Worm (Caenorhabditis elegans) whole organism, late embryonic: ENCODE measurements around the gene ZC487.1.

Source experiments
- F13H6.1 ChIP-seq: sonication (generic microtip); optimal IDR thresholded peaks from 2 replicates; lab custom pipeline; 2016; ENCODE audit warnings: missing genetic modification characterization, missing compliant biosample characterization
- K02D7.2 ChIP-seq: sonication (generic microtip); optimal IDR thresholded peaks from 2 replicates; lab custom pipeline; 2017; ENCODE audit warnings: mild to moderate bottlenecking, missing genetic modification characterization, missing compliant biosample characterization
- ama-1 ChIP-seq: fragments of 150-350 bp; optimal IDR thresholded peaks from 2 replicates; lab custom pipeline; 2014
- ceh-22 ChIP-seq: sonication (generic microtip); optimal IDR thresholded peaks from 2 replicates; lab custom pipeline; 2017; ENCODE audit warnings: missing biosample characterization, missing genetic modification characterization
- ceh-45 ChIP-seq: fragments of 200-800 bp; sonication (Bioruptor generic); IDR thresholded peaks from 2 replicates; pipeline ENCODE4 v1.3.6; 2022; ENCODE audit warnings: missing genetic modification reagents, missing genetic modification characterization, missing compliant biosample characterization
- dmd-4 ChIP-seq: sonication (generic microtip); optimal IDR thresholded peaks from 2 replicates; lab custom pipeline; 2016; ENCODE audit warnings: borderline replicate concordance, missing genetic modification characterization, missing compliant biosample characterization
- fkh-10 ChIP-seq: fragments of 150-350 bp; optimal IDR thresholded peaks from 2 replicates; lab custom pipeline; 2014; ENCODE audit warnings: missing biosample characterization, missing genetic modification reagents, missing genetic modification characterization
- hlh-6 ChIP-seq: sonication (generic microtip); optimal IDR thresholded peaks from 2 replicates; lab custom pipeline; 2016; ENCODE audit warnings: missing genotype, missing genetic modification characterization, missing compliant biosample characterization
- nfya-1 ChIP-seq: sonication (generic microtip); optimal IDR thresholded peaks from 2 replicates; lab custom pipeline; 2017; ENCODE audit warnings: missing genetic modification characterization, mild to moderate bottlenecking, missing compliant biosample characterization, antibody characterized with exemption, moderate library complexity
- nhr-11 ChIP-seq: fragments of 150-350 bp; optimal IDR thresholded peaks from 2 replicates; lab custom pipeline; 2014; ENCODE audit warnings: missing biosample characterization, missing genetic modification characterization
- pat-9 ChIP-seq: fragments of 200-800 bp; sonication (Bioruptor generic); optimal IDR thresholded peaks from 2 replicates; lab custom pipeline; 2018; ENCODE audit warnings: mild to moderate bottlenecking, missing genetic modification characterization, moderate library complexity, missing compliant biosample characterization

DNA sequence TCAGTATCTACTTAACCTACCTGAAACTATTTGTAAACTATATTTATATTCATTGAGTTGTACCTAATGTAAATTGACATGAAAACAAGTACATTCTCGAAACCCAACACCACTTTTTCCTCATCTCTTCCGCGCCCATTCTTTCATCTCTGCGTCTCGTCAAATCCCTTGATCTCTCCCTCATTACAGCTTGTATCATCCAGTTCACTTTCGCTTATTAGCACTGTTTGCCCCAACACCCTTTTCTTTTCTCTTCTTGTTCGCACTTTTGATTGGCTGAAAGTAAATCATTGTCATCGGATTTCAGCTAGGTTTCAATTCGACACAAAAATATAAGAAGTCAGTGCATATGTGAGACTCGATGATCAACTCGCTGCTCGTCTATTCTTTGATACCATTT lies 17.5 kb downstream of the ZC487.1 start, which contains the start of gene T25F10.3:
- no peak for TF ChIP-seq hlh-6 (tag; lab: Kevin White, UChicago)
- no peak for TF ChIP-seq ama-1 (lab: Kevin White, UChicago)
- TF ChIP-seq nhr-11 (tag; lab: Kevin White, UChicago), result no peak
- TF ChIP-seq K02D7.2, result no peak
- no peak for TF ChIP-seq fkh-10 (GFP tag; lab: Kevin White, UChicago)
- TF ChIP-seq pat-9 (tag; lab: Kevin White, UChicago), result no peak
- TF ChIP-seq ceh-22, result no peak
- no peak for TF ChIP-seq F13H6.1 (tag; lab: Kevin White, UChicago)
- TF ChIP-seq nfya-1 (tag; lab: Kevin White, UChicago), result no peak
- no peak for TF ChIP-seq dmd-4 (tag; lab: Kevin White, UChicago)
- no peak for TF ChIP-seq ceh-45 (GFP tag; lab: Robert Waterston, UW)
